Fruit fly (Drosophila melanogaster): ENCODE measurements around the gene B9d2.

B9d2 gene

DNA sequence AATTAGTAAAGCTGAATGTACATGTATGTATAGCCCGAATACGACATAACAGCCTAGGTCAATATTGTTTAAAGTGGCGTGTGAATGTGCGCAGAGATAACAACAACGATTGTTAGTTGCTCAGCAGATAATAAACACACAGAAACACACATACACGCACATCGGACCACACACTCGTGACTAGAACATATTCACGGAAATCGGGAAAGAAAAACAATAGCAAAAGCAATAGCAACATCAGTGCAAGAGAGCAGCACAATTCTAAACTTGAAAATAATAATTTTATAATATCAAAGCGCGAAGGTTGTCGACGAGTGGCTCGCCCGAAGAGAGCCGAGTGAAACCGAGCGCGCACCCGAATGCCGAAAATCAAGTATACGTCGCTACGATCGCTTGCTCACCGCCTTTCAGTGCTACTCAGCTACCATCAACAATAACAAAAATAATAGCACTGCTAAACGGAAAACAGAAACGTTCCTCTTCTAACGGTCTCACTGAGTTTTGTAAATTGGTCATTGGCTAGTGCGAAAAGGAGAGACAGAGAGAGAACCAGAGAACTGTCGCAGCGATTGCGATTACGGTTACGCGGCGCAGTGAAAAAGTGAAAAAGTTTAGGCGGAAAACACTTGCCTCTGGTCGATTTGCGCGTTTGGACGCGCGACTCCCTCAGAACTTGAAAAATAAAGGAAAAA lies 47.4 kb downstream of the B9d2 start (continued):
- no peak for TF ChIP-seq run (tag; optimal IDR thresholded peaks at IDR 0.05)
- TF ChIP-seq Pdp1 (GFP tag; optimal IDR thresholded peaks at IDR 0.05): peak in 1 of 2 experiments; percentile 70
- no peak for TF ChIP-seq CG17361 (GFP tag; IDR thresholded peaks at IDR 0.05)
- no peak for TF ChIP-seq Hr78 (GFP tag; optimal IDR thresholded peaks at IDR 0.05)
- TF ChIP-seq CrebB (tag; optimal IDR thresholded peaks at IDR 0.05): peak; percentile 75
- 0 out of 2 replicates have a peak, but pooled peaks have one; percentile 26 for TF ChIP-seq CG13287 (GFP tag; IDR thresholded peaks at IDR 0.05; ENCODE audit: partially characterized antibody)
- TF ChIP-seq HHEX (GFP tag; optimal IDR thresholded peaks at IDR 0.05): peak; percentile 45
- TF ChIP-seq CG9932 (GFP tag; IDR thresholded peaks at IDR 0.05): 0 out of 2 replicates have a peak, but pooled peaks have one; percentile 7
- TF ChIP-seq cato (GFP tag; optimal IDR thresholded peaks at IDR 0.05; ENCODE audit: borderline replicate concordance): no peak
- peak; percentile 14; the same call in 1 of the 2 replicates for TF ChIP-seq NFAT (GFP tag; IDR thresholded peaks at IDR 0.05)
- TF ChIP-seq croc (GFP tag; conservative IDR thresholded peaks at IDR 0.05): no peak
- peak; percentile 37 for TF ChIP-seq kni (GFP tag; optimal IDR thresholded peaks at IDR 0.05)
- TF ChIP-seq sim (GFP tag; IDR thresholded peaks at IDR 0.05): no peak
- TF ChIP-seq MTF-1 (GFP tag; optimal IDR thresholded peaks at IDR 0.05; ENCODE audit: borderline replicate concordance): no peak
- peak; percentile 4 for TF ChIP-seq CG2120 (GFP tag; optimal IDR thresholded peaks at IDR 0.05)
- peak; percentile 55 for TF ChIP-seq caup (GFP tag; optimal IDR thresholded peaks at IDR 0.05; ENCODE audit: severe bottlenecking)
- TF ChIP-seq dpn (GFP tag; optimal IDR thresholded peaks at IDR 0.05): no peak
- peak; percentile 4 for TF ChIP-seq CG2678 (tag; optimal IDR thresholded peaks at IDR 0.05)
- no peak for TF ChIP-seq pb (GFP tag; optimal IDR thresholded peaks at IDR 0.05)
- TF ChIP-seq Dp (GFP tag; optimal IDR thresholded peaks at IDR 0.05): no peak
- peak; percentile 18 for TF ChIP-seq Nf-YB (GFP tag; optimal IDR thresholded peaks at IDR 0.05)
- TF ChIP-seq CG14014 (GFP tag; IDR thresholded peaks at IDR 0.05): peak; percentile 11; the same call in 1 of the 2 replicates
- TF ChIP-seq vnd (GFP tag; IDR thresholded peaks at IDR 0.05; ENCODE audit: partially characterized antibody): 0 out of 3 replicates have a peak, but pooled peaks have one; percentile 21
- peak; percentile 10; the same call in 1 of the 2 replicates for TF ChIP-seq Rfx (GFP tag; IDR thresholded peaks at IDR 0.05)
- peak; percentile 66 for TF ChIP-seq abd-A (tag; optimal IDR thresholded peaks at IDR 0.05)
- 0 out of 3 replicates have a peak, but pooled peaks have one; percentile 13 for TF ChIP-seq CG6791 (GFP tag; IDR thresholded peaks at IDR 0.05; ENCODE audit: partially characterized antibody)
- no peak for TF ChIP-seq Hr51 (GFP tag; optimal IDR thresholded peaks at IDR 0.05)
- no peak for TF ChIP-seq CG18764 (GFP tag; optimal IDR thresholded peaks at IDR 0.05)
- peak; percentile 24 for TF ChIP-seq lbe (GFP tag; optimal IDR thresholded peaks at IDR 0.05)
- peak; percentile 58 for TF ChIP-seq corto (GFP tag; optimal IDR thresholded peaks at IDR 0.05)
- TF ChIP-seq PHDP (tag; optimal IDR thresholded peaks at IDR 0.05): peak; percentile 40
- TF ChIP-seq CG2199 (GFP tag; IDR thresholded peaks at IDR 0.05): 0 out of 3 replicates have a peak, but pooled peaks have one; percentile 24
- peak; percentile 53 for TF ChIP-seq CG13296 (GFP tag; optimal IDR thresholded peaks at IDR 0.05)
- TF ChIP-seq CG32767 (GFP tag; IDR thresholded peaks at IDR 0.05): 0 out of 2 replicates have a peak, but pooled peaks have one; percentile 22
- TF ChIP-seq exex (tag; optimal IDR thresholded peaks at IDR 0.05): peak; percentile 88
- peak; percentile 31; the same call in 1 of the 3 replicates for TF ChIP-seq ci (GFP tag; IDR thresholded peaks at IDR 0.05)
- peak; percentile 9 for TF ChIP-seq CG12219 (GFP tag; optimal IDR thresholded peaks at IDR 0.05)
- no peak for TF ChIP-seq jumu (GFP tag; optimal IDR thresholded peaks at IDR 0.05)
- TF ChIP-seq CG12155 (GFP tag; optimal IDR thresholded peaks at IDR 0.05): peak; percentile 27
- TF ChIP-seq sob (GFP tag; IDR thresholded peaks at IDR 0.05): 0 out of 2 replicates have a peak, but pooled peaks have one; percentile 5
- TF ChIP-seq CG7372 (GFP tag; IDR thresholded peaks at IDR 0.05): 0 out of 2 replicates have a peak, but pooled peaks have one; percentile 51
- TF ChIP-seq mld (GFP tag; IDR thresholded peaks at IDR 0.05; ENCODE audit: partially characterized antibody): no peak
- no peak for TF ChIP-seq jing (GFP tag; optimal IDR thresholded peaks at IDR 0.05)
- peak; percentile 25 for TF ChIP-seq CG18599 (GFP tag; optimal IDR thresholded peaks at IDR 0.05)
- TF ChIP-seq lab (GFP tag; optimal IDR thresholded peaks at IDR 0.05): peak; percentile 56
- peak; percentile 8 for TF ChIP-seq schlank (tag; optimal IDR thresholded peaks at IDR 0.05)

Measured in whole organism, embryonic.